Worm (Caenorhabditis elegans): ENCODE results near the gene clec-254.
"Not testable (repeated sequence)": the region's sequence is repeated elsewhere in the genome, so short reads cannot be mapped to it uniquely, and the experiment has no call there.

Gene clec-254

DNA sequence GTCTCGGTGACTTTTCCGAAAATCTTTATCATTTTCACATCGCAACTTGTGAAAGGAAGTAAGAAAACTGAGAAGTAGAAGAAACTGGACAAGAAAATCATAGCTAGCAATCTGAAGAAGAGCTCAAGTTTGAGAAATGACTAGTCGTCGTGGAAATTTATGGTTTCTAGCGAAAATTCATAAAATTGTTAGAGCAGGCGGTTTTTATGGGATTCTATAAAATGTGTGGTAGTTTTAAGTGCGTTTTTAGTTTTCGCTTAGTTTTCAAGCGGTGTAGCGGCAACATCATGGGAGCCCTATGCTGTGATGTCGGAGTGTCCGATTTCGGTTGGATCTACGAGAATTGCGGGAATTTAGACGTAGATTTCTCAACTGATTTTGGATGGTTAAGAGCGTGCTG, at the start of gene clec-254:
clec-254 (minus strand) TSS at position 101 of the 400 bp plus-strand sequence.
- TF ChIP-seq sptf-1 (tag; optimal IDR thresholded peaks at IDR 0.05); tbx-8 (GFP tag; optimal IDR thresholded peaks at IDR 0.05); unc-62 (GFP tag; optimal IDR thresholded peaks at IDR 0.05): not testable (repeated sequence)

DNA sequence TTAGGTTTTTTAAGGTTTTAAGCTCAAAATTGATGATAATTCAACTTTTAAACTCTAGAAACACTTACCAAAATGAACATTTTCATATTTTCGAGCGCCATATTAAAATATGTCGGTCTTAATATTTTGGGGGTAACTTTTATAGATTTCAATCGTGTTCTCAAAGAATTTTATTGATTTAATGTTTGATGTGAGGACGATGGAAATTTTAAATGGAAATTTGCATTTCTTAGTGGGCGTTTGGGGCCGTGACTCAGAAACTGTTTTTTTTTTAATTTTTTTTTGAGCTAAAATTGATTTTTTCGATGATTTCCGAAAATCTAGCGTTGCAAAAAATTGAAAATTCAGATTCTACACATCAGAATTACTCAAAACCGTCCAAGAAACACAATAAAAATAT, 49.0 kb upstream of the clec-254 start, which contains the start of gene C54E10.10:
C54E10.10 (minus strand) TSS at position 101 of the 400 bp plus-strand sequence.
- no peak for TF ChIP-seq ceh-43 (GFP tag; optimal IDR thresholded peaks at IDR 0.05)
- TF ChIP-seq sptf-1 (tag; optimal IDR thresholded peaks at IDR 0.05) = no peak
- TF ChIP-seq lin-32 (GFP tag; optimal IDR thresholded peaks at IDR 0.05) = no peak
- no peak for TF ChIP-seq ceh-39 (tag; optimal IDR thresholded peaks at IDR 0.05)
- no peak for TF ChIP-seq lsy-2 (tag; optimal IDR thresholded peaks at IDR 0.05)
- no peak for TF ChIP-seq flh-1 (GFP tag; optimal IDR thresholded peaks at IDR 0.05)
- no peak for TF ChIP-seq nhr-2 (tag; optimal IDR thresholded peaks at IDR 0.05)
- TF ChIP-seq unc-39 (tag; optimal IDR thresholded peaks at IDR 0.05) = no peak
- TF ChIP-seq ces-1 (GFP tag; optimal IDR thresholded peaks at IDR 0.05) = no peak

DNA sequence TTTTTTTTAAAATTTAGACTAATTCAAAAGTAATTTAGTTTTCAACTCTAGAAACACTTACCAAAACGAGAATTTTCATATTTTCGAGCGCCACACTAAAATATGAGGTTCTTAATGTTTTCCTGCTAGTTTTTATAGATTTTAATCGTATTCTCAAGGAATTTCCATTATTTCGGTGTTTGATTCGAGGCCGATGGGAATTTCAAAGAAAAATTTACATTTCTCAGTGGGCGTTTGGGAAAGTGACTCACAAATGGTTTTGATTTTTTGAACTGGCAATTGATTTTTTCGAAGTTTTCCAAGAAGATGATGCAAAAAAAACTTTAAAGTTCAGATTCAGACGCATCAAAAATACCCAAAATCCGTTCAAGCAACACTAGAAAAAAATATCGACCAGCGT, 47.8 kb upstream of the clec-254 start, which contains the start of gene C54E10.11:
C54E10.11 (minus strand) TSS at position 101 of the 400 bp plus-strand sequence.
- TF ChIP-seq lin-13 (tag; optimal IDR thresholded peaks at IDR 0.05) = no peak
- TF ChIP-seq sptf-1 (tag; optimal IDR thresholded peaks at IDR 0.05) = no peak
- no peak for TF ChIP-seq nhr-2 (tag; optimal IDR thresholded peaks at IDR 0.05)
- TF ChIP-seq nhr-28 (tag; optimal IDR thresholded peaks at IDR 0.05) = no peak
- no peak for TF ChIP-seq flh-1 (GFP tag; optimal IDR thresholded peaks at IDR 0.05)
- no peak for TF ChIP-seq bed-3 (GFP tag; optimal IDR thresholded peaks at IDR 0.05)
- TF ChIP-seq hlh-1 (tag; optimal IDR thresholded peaks at IDR 0.05) = no peak
- no peak for TF ChIP-seq unc-62 (GFP tag; optimal IDR thresholded peaks at IDR 0.05)
- no peak for TF ChIP-seq unc-39 (tag; optimal IDR thresholded peaks at IDR 0.05)
- no peak for TF ChIP-seq M03D4.4 (tag; optimal IDR thresholded peaks at IDR 0.05)
- no peak for TF ChIP-seq lin-32 (GFP tag; optimal IDR thresholded peaks at IDR 0.05)
- no peak for TF ChIP-seq ham-2 (GFP tag; optimal IDR thresholded peaks at IDR 0.05)
- TF ChIP-seq mab-5 (tag; optimal IDR thresholded peaks at IDR 0.05) = no peak
- TF ChIP-seq lsy-2 (tag; optimal IDR thresholded peaks at IDR 0.05) = no peak
- no peak for TF ChIP-seq unc-120 (tag; optimal IDR thresholded peaks at IDR 0.05; ENCODE audit: poor library complexity, severe bottlenecking)
- no peak for TF ChIP-seq blmp-1 (tag; optimal IDR thresholded peaks at IDR 0.05)
- no peak for TF ChIP-seq mep-1 (tag; optimal IDR thresholded peaks at IDR 0.05)
- TF ChIP-seq zip-8 (tag; optimal IDR thresholded peaks at IDR 0.05) = no peak
- no peak for TF ChIP-seq tbx-8 (GFP tag; optimal IDR thresholded peaks at IDR 0.05)
- no peak for TF ChIP-seq nhr-12 (tag; optimal IDR thresholded peaks at IDR 0.05)

DNA sequence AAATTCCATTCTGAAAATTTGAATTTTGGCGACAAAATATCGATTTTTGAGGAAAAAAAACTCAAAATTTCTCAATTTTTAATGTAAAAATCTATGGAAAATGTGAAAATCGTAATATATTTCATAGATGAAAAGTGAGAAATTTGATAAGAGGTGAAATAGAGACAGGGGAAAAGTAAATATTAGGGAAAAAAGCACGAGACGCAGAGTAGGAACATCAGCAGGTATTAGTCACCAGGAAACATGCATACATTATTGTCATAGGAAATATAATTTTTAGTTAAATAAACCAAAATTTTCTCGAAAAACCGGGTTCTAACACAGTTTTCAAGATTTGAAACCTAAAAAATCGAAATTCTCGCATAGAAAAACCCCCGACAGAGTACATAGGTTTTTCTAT, 46.6 kb upstream of the clec-254 start, which contains the start of gene nhr-170:
nhr-170 (minus strand) TSS at position 16 of the 400 bp plus-strand sequence.
- TF ChIP-seq ceh-39 (tag; optimal IDR thresholded peaks at IDR 0.05) (no peak), lin-32 (GFP tag; optimal IDR thresholded peaks at IDR 0.05) (no peak), unc-120 (tag; optimal IDR thresholded peaks at IDR 0.05; ENCODE audit: poor library complexity, severe bottlenecking) (no peak), nhr-237 (tag; optimal IDR thresholded peaks at IDR 0.05) (no peak), unc-62 (GFP tag; optimal IDR thresholded peaks at IDR 0.05) (no peak), zip-8 (tag; optimal IDR thresholded peaks at IDR 0.05) (no peak), snpc-4 (tag; optimal IDR thresholded peaks at IDR 0.05) (no peak), sem-2 (GFP tag; optimal IDR thresholded peaks at IDR 0.05) (no peak), mab-5 (tag; optimal IDR thresholded peaks at IDR 0.05) (no peak), lsy-2 (tag; optimal IDR thresholded peaks at IDR 0.05) (no peak), unc-39 (tag; optimal IDR thresholded peaks at IDR 0.05) (no peak), nhr-12 (tag; optimal IDR thresholded peaks at IDR 0.05) (no peak), elt-3 (tag; optimal IDR thresholded peaks at IDR 0.05) (no peak), pha-4 (tag; optimal IDR thresholded peaks at IDR 0.05) (no peak), mep-1 (tag; optimal IDR thresholded peaks at IDR 0.05) (no peak), blmp-1 (tag; optimal IDR thresholded peaks at IDR 0.05) (no peak), ces-1 (GFP tag; optimal IDR thresholded peaks at IDR 0.05) (no peak), tbx-8 (GFP tag; optimal IDR thresholded peaks at IDR 0.05) (no peak), ceh-83 (GFP tag; optimal IDR thresholded peaks at IDR 0.05) (no peak), lin-13 (tag; optimal IDR thresholded peaks at IDR 0.05) (no peak)

DNA sequence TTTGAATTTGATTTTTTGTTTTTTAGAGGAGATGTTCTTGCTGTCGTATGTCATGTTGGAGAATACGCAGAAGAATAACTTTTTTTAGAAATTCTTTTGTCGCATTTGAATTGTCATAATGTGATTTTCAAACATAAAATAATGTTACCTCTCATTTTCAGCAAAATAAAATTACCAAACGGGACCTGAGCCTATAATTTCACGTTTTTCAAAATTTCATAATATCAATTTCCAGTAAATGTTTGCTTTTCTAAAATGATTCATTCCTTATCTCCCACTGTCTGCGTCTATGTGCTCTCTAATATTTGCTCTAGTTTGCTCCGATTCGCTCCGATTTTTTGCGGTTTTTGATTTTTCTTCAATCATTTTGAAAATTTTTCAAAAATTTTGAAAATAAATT, 36.4 kb upstream of the clec-254 start, which contains the start of gene nhr-231:
nhr-231 (plus strand) TSS at position 301 of the 400 bp plus-strand sequence.
- no peak for TF ChIP-seq snpc-4 (tag; optimal IDR thresholded peaks at IDR 0.05)
- TF ChIP-seq elt-3 (tag; optimal IDR thresholded peaks at IDR 0.05) = no peak
- no peak for TF ChIP-seq mep-1 (tag; optimal IDR thresholded peaks at IDR 0.05)
- TF ChIP-seq sem-2 (GFP tag; optimal IDR thresholded peaks at IDR 0.05) = no peak

Measured in whole organism, mixed stage, embryonic.